Worm (Caenorhabditis elegans): ENCODE results near the gene Y62H9A.4.

DNA sequence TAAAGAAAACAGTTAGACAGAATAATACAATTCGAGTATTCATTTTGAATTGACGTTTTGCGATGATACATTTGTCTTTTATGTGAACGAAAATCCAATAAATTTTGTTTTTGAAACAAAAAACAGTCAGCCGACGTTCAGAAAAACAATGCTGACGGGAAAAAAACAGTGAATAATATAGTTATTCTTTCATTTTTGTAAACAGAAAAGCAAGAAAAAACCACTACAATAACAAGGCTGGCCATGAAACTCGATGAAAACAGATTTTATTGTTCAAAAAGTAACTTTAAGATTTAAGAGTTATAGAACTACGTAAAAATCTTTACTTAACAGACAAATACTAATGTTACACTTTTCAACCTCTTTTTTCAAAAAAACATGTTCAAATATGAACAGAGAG is 29.8 kb upstream of the Y62H9A.4 start, which contains the start of gene F54F7.3:
- no peak for TF ChIP-seq nhr-28 (tag; optimal IDR thresholded peaks at IDR 0.05)
- no peak for TF ChIP-seq egl-27 (tag; optimal IDR thresholded peaks at IDR 0.05)
- TF ChIP-seq unc-130 (tag; optimal IDR thresholded peaks at IDR 0.05), result no peak
- no peak for TF ChIP-seq C16A3.4 (tag; optimal IDR thresholded peaks at IDR 0.05)
- TF ChIP-seq nhr-237 (tag; optimal IDR thresholded peaks at IDR 0.05), result no peak
- no peak for TF ChIP-seq nhr-12 (tag; optimal IDR thresholded peaks at IDR 0.05)

Measured in whole organism, L1 larva.